Worm (Caenorhabditis elegans): ENCODE data around the gene old-1.

- no peak for TF ChIP-seq hnd-1 (tag; optimal IDR thresholded peaks at IDR 0.05)
- TF ChIP-seq B0310.2 (tag; optimal IDR thresholded peaks at IDR 0.05), result no peak
Observed at ce11 chrII:9916177-9916576, 47.6 kb upstream of the old-1 start, which contains the start of gene F26C11.4.
